Fruit fly (Drosophila melanogaster): ENCODE measurements around the gene Pgam5.

Pgam5 gene

dm6 chrX:1889926-1890325 lies 16.6 kb upstream of the Pgam5 start, which contains the start of the genes trr and mRpL16 (continued):
- TF ChIP-seq nerfin-1 (tag; optimal IDR thresholded peaks at IDR 0.05), result peak; percentile 5
- TF ChIP-seq CG30403 (GFP tag; optimal IDR thresholded peaks at IDR 0.05), result peak; percentile 18
- TF ChIP-seq wor (GFP tag; IDR thresholded peaks at IDR 0.05), result no peak
- TF ChIP-seq Myb (GFP tag; optimal IDR thresholded peaks at IDR 0.05), result peak; percentile 18
- TF ChIP-seq CG17568 (GFP tag; optimal IDR thresholded peaks at IDR 0.05), result no peak
- peak; percentile 44 for TF ChIP-seq CHES-1-like (GFP tag; optimal IDR thresholded peaks at IDR 0.05)
- peak; percentile 66 for TF ChIP-seq CG9932 (GFP tag; IDR thresholded peaks at IDR 0.05)
- no peak for TF ChIP-seq crc (GFP tag; optimal IDR thresholded peaks at IDR 0.05)
- TF ChIP-seq Xbp1 (GFP tag; optimal IDR thresholded peaks at IDR 0.05), result peak; percentile 20
- TF ChIP-seq ash1 (GFP tag; optimal IDR thresholded peaks at IDR 0.05), result no peak
- TF ChIP-seq cato (GFP tag; optimal IDR thresholded peaks at IDR 0.05; ENCODE audit: borderline replicate concordance), result no peak
- TF ChIP-seq mam (GFP tag; optimal IDR thresholded peaks at IDR 0.05), result peak; percentile 16
- TF ChIP-seq ssp (GFP tag; IDR thresholded peaks at IDR 0.05), result peak; percentile 88
- peak; percentile 64 for TF ChIP-seq sug (tag; optimal IDR thresholded peaks at IDR 0.05)
- TF ChIP-seq CG7839 (tag; optimal IDR thresholded peaks at IDR 0.05), result no peak
- peak; percentile 43 for TF ChIP-seq CG18262 (tag; optimal IDR thresholded peaks at IDR 0.05)
- peak; percentile 93 for TF ChIP-seq Med (GFP tag)
- no peak for TF ChIP-seq CG6813 (GFP tag; optimal IDR thresholded peaks at IDR 0.05)
- no peak for TF ChIP-seq pb (GFP tag; optimal IDR thresholded peaks at IDR 0.05)
- peak; percentile 7 for TF ChIP-seq cg (GFP tag; optimal IDR thresholded peaks at IDR 0.05)
- no peak for TF ChIP-seq salm (tag; optimal IDR thresholded peaks at IDR 0.05)
- peak; percentile 71 for TF ChIP-seq vnd (GFP tag; IDR thresholded peaks at IDR 0.05; ENCODE audit: partially characterized antibody)
- TF ChIP-seq nmo (GFP tag; optimal IDR thresholded peaks at IDR 0.05), result peak; percentile 75
- TF ChIP-seq bsh (GFP tag; optimal IDR thresholded peaks at IDR 0.05), result peak in 1 of 2 experiments; percentile 33
- peak; percentile 52 for TF ChIP-seq CG13424 (tag; optimal IDR thresholded peaks at IDR 0.05)
- no peak for TF ChIP-seq CG12236 (GFP tag; optimal IDR thresholded peaks at IDR 0.05)
- peak; percentile 40; the same call in 1 of the 3 replicates for TF ChIP-seq CG7963 (GFP tag; IDR thresholded peaks at IDR 0.05; ENCODE audit: partially characterized antibody)
- TF ChIP-seq ab (GFP tag; optimal IDR thresholded peaks at IDR 0.05), result no peak
- no peak for TF ChIP-seq CG10959 (GFP tag; IDR thresholded peaks at IDR 0.05)
- no peak for TF ChIP-seq CG15269 (tag; optimal IDR thresholded peaks at IDR 0.05)
- peak; percentile 29 for TF ChIP-seq CG18011 (GFP tag; optimal IDR thresholded peaks at IDR 0.05)
- TF ChIP-seq B-H2 (GFP tag; optimal IDR thresholded peaks at IDR 0.05), result no peak
- no peak for TF ChIP-seq NK7.1 (GFP tag; optimal IDR thresholded peaks at IDR 0.05)
- no peak for TF ChIP-seq Trl (optimal IDR thresholded peaks at IDR 0.05)
- TF ChIP-seq Trl (GFP tag; optimal IDR thresholded peaks at IDR 0.05), result peak; percentile 24
- TF ChIP-seq CG11723 (GFP tag; optimal IDR thresholded peaks at IDR 0.05), result no peak
- peak; percentile 65 for TF ChIP-seq zfh2 (GFP tag; optimal IDR thresholded peaks at IDR 0.05)
- no peak for TF ChIP-seq CG2678 (tag; optimal IDR thresholded peaks at IDR 0.05)
- TF ChIP-seq CG15479 (GFP tag; optimal IDR thresholded peaks at IDR 0.05), result peak; percentile 96
- TF ChIP-seq repo (GFP tag; optimal IDR thresholded peaks at IDR 0.05), result peak; percentile 6
- TF ChIP-seq hbn (GFP tag; IDR thresholded peaks at IDR 0.05; ENCODE audit: partially characterized antibody), result peak; percentile 76
- no peak for TF ChIP-seq ttk (GFP tag; IDR thresholded peaks at IDR 0.05)
- no peak for TF ChIP-seq otp (GFP tag; IDR thresholded peaks at IDR 0.05)
- no peak for TF ChIP-seq Doc2 (GFP tag; IDR thresholded peaks at IDR 0.05)
- TF ChIP-seq Hr78 (GFP tag; optimal IDR thresholded peaks at IDR 0.05), result no peak
- no peak for TF ChIP-seq cad (GFP tag; optimal IDR thresholded peaks at IDR 0.05)
- peak; percentile 6 for TF ChIP-seq CG12942 (GFP tag; optimal IDR thresholded peaks at IDR 0.05)
- peak; percentile 58 for TF ChIP-seq Rfx (GFP tag; IDR thresholded peaks at IDR 0.05)
- no peak for TF ChIP-seq CG34376 (GFP tag; optimal IDR thresholded peaks at IDR 0.05)
- no peak for TF ChIP-seq HLH3B (GFP tag; IDR thresholded peaks at IDR 0.05)
- TF ChIP-seq CG2202 (tag; optimal IDR thresholded peaks at IDR 0.05), result no peak

All from whole organism, embryonic.